Fruit fly (Drosophila melanogaster) Kc167 (cell line): Measurements from ENCODE around the gene CG7860.

Experiments used
- Myc ChIP-seq: fragments of >200 bp; optimal IDR thresholded peaks from 2 replicates; lab custom pipeline; 2017; ENCODE audit warnings: missing external identifiers
- psq ChIP-seq: fragments of >200 bp; optimal IDR thresholded peaks from 2 replicates; lab custom pipeline; 2017; ENCODE audit warnings: missing external identifiers
- ttk ChIP-seq: sonication (Bioruptor generic); optimal IDR thresholded peaks from 2 replicates; lab custom pipeline; 2017; ENCODE audit warnings: missing external identifiers

- TF ChIP-seq psq, result no peak
- no peak for TF ChIP-seq Myc (lab: Kevin White, UChicago)
- TF ChIP-seq ttk, result no peak
These were observed 42.2 kb downstream of the CG7860 start for dm6 chrX:15610957-15611356.
